Worm (Caenorhabditis elegans): ENCODE data around the gene npax-1.

ce11 chrII:7340703-7341102 lies 9.6 kb upstream of the npax-1 start:
- no peak for TF ChIP-seq F13C5.2 (tag; optimal IDR thresholded peaks at IDR 0.05)
- no peak for TF ChIP-seq ama-1 (optimal IDR thresholded peaks at IDR 0.05)
